Fruit fly (Drosophila melanogaster) whole organism, pupa: Measurements from ENCODE around the gene Cyp6v1.

ENCODE experiments used
- CG13204 ChIP-seq: fragments of 200-800 bp; sonication (Bioruptor generic); optimal IDR thresholded peaks from 2 replicates; lab custom pipeline; 2018; ENCODE audit warnings: missing biosample characterization, mild to moderate bottlenecking, missing genetic modification characterization, moderate library complexity
- CG14655 ChIP-seq: fragments of 200-800 bp; sonication (Bioruptor generic); optimal IDR thresholded peaks from 3 replicates; lab custom pipeline; 2017; ENCODE audit warnings: mild to moderate bottlenecking, missing biosample characterization, missing genetic modification reagents, missing genetic modification characterization
- CG34367 ChIP-seq: fragments of 200-800 bp; sonication (Bioruptor generic); optimal IDR thresholded peaks from 2 replicates; lab custom pipeline; 2018; ENCODE audit warnings: missing biosample characterization, mild to moderate bottlenecking, missing genetic modification characterization
- CG4496 ChIP-seq: fragments of 200-800 bp; sonication (Bioruptor generic); IDR thresholded peaks from 3 replicates; pipeline ENCODE4 v1.3.6; 2022; ENCODE audit warnings: missing biosample characterization, missing genetic modification characterization
- Pif1B ChIP-seq: fragments of 200-800 bp; sonication (Bioruptor generic); optimal IDR thresholded peaks from 3 replicates; lab custom pipeline; 2016; ENCODE audit warnings: missing biosample characterization, missing genetic modification characterization

DNA sequence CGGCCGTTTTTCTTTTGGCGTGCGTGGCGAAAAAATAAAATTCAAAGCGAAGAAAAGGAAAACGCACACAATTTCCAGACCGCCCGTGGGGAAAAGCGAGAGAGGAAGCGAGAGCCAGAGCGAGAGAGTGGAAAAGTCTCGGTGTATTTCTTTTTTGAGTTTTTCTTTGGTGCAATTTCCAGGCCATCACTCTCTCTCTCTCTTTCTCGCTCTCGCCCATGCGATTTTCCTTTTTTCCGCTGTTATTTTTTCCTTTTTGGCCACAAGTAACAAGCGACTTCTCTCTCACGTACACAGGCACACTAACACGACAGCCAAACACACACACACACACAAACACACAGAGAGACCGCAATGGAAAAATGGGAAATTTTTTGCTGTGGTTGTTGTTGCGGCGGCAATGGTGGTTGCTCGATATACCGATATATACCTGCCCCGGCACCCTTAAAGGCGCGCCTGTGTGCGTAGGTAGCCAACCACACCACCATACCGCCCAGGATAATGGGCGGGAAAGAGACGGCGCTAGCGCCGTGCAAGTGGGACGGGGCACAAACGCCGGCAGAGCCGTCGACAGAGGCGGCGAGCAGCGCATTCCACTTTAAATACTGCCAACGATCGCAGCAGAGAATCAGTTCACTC lies 37.0 kb downstream of the Cyp6v1 start:
- peak; percentile 35 for TF ChIP-seq CG14655 (GFP tag; lab: Kevin White, UChicago)
- no peak for TF ChIP-seq Pif1B (GFP tag; lab: Kevin White, UChicago)
- no peak for TF ChIP-seq CG34367 (tag; lab: Kevin White, UChicago)
- no peak for TF ChIP-seq CG4496
- TF ChIP-seq CG13204 (GFP tag; lab: Kevin White, UChicago) = no peak
